Fruit fly (Drosophila melanogaster): Measurements from ENCODE around the gene CG18249.

The CG18249 gene

dm6 chr3R:8197137-8197536 is 22.8 kb upstream of the CG18249 start (continued):
- TF ChIP-seq tna (GFP tag; IDR thresholded peaks at IDR 0.05; ENCODE audit: partially characterized antibody) (no peak), PHDP (tag; optimal IDR thresholded peaks at IDR 0.05) (no peak), Gug (GFP tag; IDR thresholded peaks at IDR 0.05) (no peak), CG1529 (GFP tag; optimal IDR thresholded peaks at IDR 0.05) (no peak), twi (tag; optimal IDR thresholded peaks at IDR 0.05) (no peak), mirr (GFP tag; optimal IDR thresholded peaks at IDR 0.05) (no peak), CG7357 (GFP tag; IDR thresholded peaks at IDR 0.05) (no peak), CG17361 (GFP tag; IDR thresholded peaks at IDR 0.05) (0 out of 3 replicates have a peak, but pooled peaks have one; percentile 11), CoRest (tag; optimal IDR thresholded peaks at IDR 0.05) (no peak), CG18011 (GFP tag; optimal IDR thresholded peaks at IDR 0.05) (no peak), CG16813 (GFP tag; IDR thresholded peaks at IDR 0.05; ENCODE audit: partially characterized antibody) (no peak), CG4820 (GFP tag; optimal IDR thresholded peaks at IDR 0.05) (peak; percentile 28), Dip3 (GFP tag; optimal IDR thresholded peaks at IDR 0.05) (no peak), CG30403 (GFP tag; optimal IDR thresholded peaks at IDR 0.05) (peak; percentile 5), CG7987 (GFP tag; optimal IDR thresholded peaks at IDR 0.05) (no peak), Elba2 (GFP tag; optimal IDR thresholded peaks at IDR 0.05) (peak; percentile 74), Bdp1 (GFP tag; optimal IDR thresholded peaks at IDR 0.05) (no peak), NC2β (GFP tag; optimal IDR thresholded peaks at IDR 0.05) (no peak), caup (GFP tag; optimal IDR thresholded peaks at IDR 0.05; ENCODE audit: severe bottlenecking) (no peak), pho (GFP tag; optimal IDR thresholded peaks at IDR 0.05) (no peak), CG11504 (tag; optimal IDR thresholded peaks at IDR 0.05) (peak; percentile 16), prd (optimal IDR thresholded peaks at IDR 0.05) (no peak), prd (GFP tag; IDR thresholded peaks at IDR 0.05) (peak; percentile 68), chif (GFP tag; optimal IDR thresholded peaks at IDR 0.05) (peak; percentile 16 to 51), pfk (GFP tag; optimal IDR thresholded peaks at IDR 0.05) (no peak), E2f2 (GFP tag; IDR thresholded peaks at IDR 0.05) (no peak), CG4707 (GFP tag; optimal IDR thresholded peaks at IDR 0.05) (no peak), Camta (GFP tag; optimal IDR thresholded peaks at IDR 0.05) (no peak), chm (GFP tag; IDR thresholded peaks at IDR 0.05) (no peak; the same call in 1 of the 2 replicates), CG12071 (GFP tag; optimal IDR thresholded peaks at IDR 0.05) (no peak), hbn (GFP tag; IDR thresholded peaks at IDR 0.05; ENCODE audit: partially characterized antibody) (no peak), Doc3 (GFP tag; IDR thresholded peaks at IDR 0.05; ENCODE audit: partially characterized antibody) (no peak), MBD-R2 (GFP tag; IDR thresholded peaks at IDR 0.05) (no peak), Bgb (GFP tag; IDR thresholded peaks at IDR 0.05; ENCODE audit: partially characterized antibody) (no peak), Hr51 (GFP tag; optimal IDR thresholded peaks at IDR 0.05) (no peak), kah (GFP tag; optimal IDR thresholded peaks at IDR 0.05) (no peak), CG14667 (GFP tag; IDR thresholded peaks at IDR 0.05) (no peak), ro (GFP tag; IDR thresholded peaks at IDR 0.05) (no peak), Oaz (GFP tag; IDR thresholded peaks at IDR 0.05) (no peak), Lhr (GFP tag; optimal IDR thresholded peaks at IDR 0.05) (no peak), ewg (GFP tag; optimal IDR thresholded peaks at IDR 0.05) (no peak), CG6683 (GFP tag; optimal IDR thresholded peaks at IDR 0.05) (no peak), Hr78 (GFP tag; optimal IDR thresholded peaks at IDR 0.05) (no peak), gce (GFP tag; IDR thresholded peaks at IDR 0.05) (no peak), amos (GFP tag; IDR thresholded peaks at IDR 0.05; ENCODE audit: partially characterized antibody) (no peak), row (GFP tag; IDR thresholded peaks at IDR 0.05) (peak; percentile 46; the same call in 2 of the 3 replicates), ems (GFP tag; optimal IDR thresholded peaks at IDR 0.05) (no peak), CG14965 (GFP tag; optimal IDR thresholded peaks at IDR 0.05; ENCODE audit: borderline replicate concordance) (no peak), CG18599 (GFP tag; optimal IDR thresholded peaks at IDR 0.05) (no peak), CG34224 (GFP tag; IDR thresholded peaks at IDR 0.05; ENCODE audit: partially characterized antibody) (no peak)
